Worm (Caenorhabditis elegans): ENCODE data around the gene T12D8.5.

T12D8.5 gene

ce11 chrIII:13660123-13660522 lies 33.5 kb upstream of the T12D8.5 start:
- TF ChIP-seq bed-1 (GFP tag; IDR thresholded peaks at IDR 0.05) (no peak), hlh-12 (tag; optimal IDR thresholded peaks at IDR 0.05) (no peak), ceh-40 (GFP tag; IDR thresholded peaks at IDR 0.05) (no peak), mel-28 (tag; optimal IDR thresholded peaks at IDR 0.05; ENCODE audit: borderline replicate concordance) (no peak), snpc-4 (GFP tag; optimal IDR thresholded peaks at IDR 0.05) (no peak), snpc-4 (tag; optimal IDR thresholded peaks at IDR 0.05) (no peak), efl-1 (GFP tag; optimal IDR thresholded peaks at IDR 0.05) (no peak), tbp1 (GFP tag; optimal IDR thresholded peaks at IDR 0.05) (no peak), ztf-26 (tag; optimal IDR thresholded peaks at IDR 0.05) (no peak), let-607 (tag; optimal IDR thresholded peaks at IDR 0.05) (no peak), D2030.7 (GFP tag; IDR thresholded peaks at IDR 0.05) (no peak), K11D2.4 (GFP tag; IDR thresholded peaks at IDR 0.05) (no peak), xnd-1 (tag; optimal IDR thresholded peaks at IDR 0.05) (no peak), B0336.3 (GFP tag; IDR thresholded peaks at IDR 0.05) (no peak), ceh-91 (GFP tag; IDR thresholded peaks at IDR 0.05) (no peak), nfya-2 (GFP tag; IDR thresholded peaks at IDR 0.05) (no peak), Y67H2A.10 (GFP tag; conservative IDR thresholded peaks at IDR 0.05) (no peak), attf-6 (GFP tag; IDR thresholded peaks at IDR 0.05) (no peak), him-1 (tag; optimal IDR thresholded peaks at IDR 0.05) (no peak), K12H6.12 (tag; optimal IDR thresholded peaks at IDR 0.05) (no peak)

ce11 chrIII:13659028-13659427 lies 32.4 kb upstream of the T12D8.5 start:
- TF ChIP-seq attf-3 (GFP tag; conservative IDR thresholded peaks at IDR 0.05) (no peak), nhr-80 (tag; optimal IDR thresholded peaks at IDR 0.05) (no peak), ccch-3 (GFP tag; optimal IDR thresholded peaks at IDR 0.05) (no peak), F52B5.7 (tag; optimal IDR thresholded peaks at IDR 0.05) (no peak)

- TF ChIP-seq repo-1 (tag; optimal IDR thresholded peaks at IDR 0.05) (no peak), ama-1 (optimal IDR thresholded peaks at IDR 0.05) (no peak), ama-1 (GFP tag; optimal IDR thresholded peaks at IDR 0.05) (no peak), zfh-2 (GFP tag; conservative IDR thresholded peaks at IDR 0.05) (0 out of 2 replicates have a peak, but pooled peaks have one; percentile 22), lir-1 (GFP tag; conservative IDR thresholded peaks at IDR 0.05) (no peak), attf-3 (GFP tag; conservative IDR thresholded peaks at IDR 0.05) (no peak), egl-18 (GFP tag; IDR thresholded peaks at IDR 0.05) (no peak), Y95B8A.8 (GFP tag; IDR thresholded peaks at IDR 0.05) (no peak), ztf-26 (tag; optimal IDR thresholded peaks at IDR 0.05) (no peak), T07F8.4 (tag; optimal IDR thresholded peaks at IDR 0.05) (no peak), madf-6 (GFP tag; IDR thresholded peaks at IDR 0.05) (no peak), hlh-26 (GFP tag; conservative IDR thresholded peaks at IDR 0.05) (no peak), F49E8.2 (tag; optimal IDR thresholded peaks at IDR 0.05; ENCODE audit: insufficient read depth) (no peak), attf-6 (GFP tag; IDR thresholded peaks at IDR 0.05) (no peak), ccch-3 (GFP tag; optimal IDR thresholded peaks at IDR 0.05) (no peak), C06A6.2 (GFP tag; conservative IDR thresholded peaks at IDR 0.05) (no peak), aptf-3 (GFP tag; IDR thresholded peaks at IDR 0.05) (no peak), K11D2.4 (GFP tag; IDR thresholded peaks at IDR 0.05) (no peak), mxl-1 (tag; optimal IDR thresholded peaks at IDR 0.05) (no peak), bed-2 (GFP tag; IDR thresholded peaks at IDR 0.05) (no peak), attf-5 (GFP tag; optimal IDR thresholded peaks at IDR 0.05) (peak; percentile 2), madf-3 (GFP tag; IDR thresholded peaks at IDR 0.05) (no peak), let-526 (GFP tag; IDR thresholded peaks at IDR 0.05) (no peak), egrh-3 (GFP tag; IDR thresholded peaks at IDR 0.05) (no peak), ztf-28 (GFP tag; IDR thresholded peaks at IDR 0.05) (no peak), ztf-3 (GFP tag; optimal IDR thresholded peaks at IDR 0.05) (no peak), lsl-1 (GFP tag; optimal IDR thresholded peaks at IDR 0.05) (no peak), mel-28 (tag; optimal IDR thresholded peaks at IDR 0.05; ENCODE audit: borderline replicate concordance) (no peak), cebp-1 (GFP tag; IDR thresholded peaks at IDR 0.05) (no peak), cebp-1 (tag; optimal IDR thresholded peaks at IDR 0.05) (peak; percentile 35)
These were observed 31.4 kb upstream of the T12D8.5 start for ce11 chrIII:13657975-13658374.
